Fruit fly (Drosophila melanogaster): ENCODE measurements around the gene Inx6.
"Not testable (repeated sequence)": the region's sequence is repeated elsewhere in the genome, so short reads cannot be mapped to it uniquely, and the experiment has no call there.

Inx6 gene

DNA sequence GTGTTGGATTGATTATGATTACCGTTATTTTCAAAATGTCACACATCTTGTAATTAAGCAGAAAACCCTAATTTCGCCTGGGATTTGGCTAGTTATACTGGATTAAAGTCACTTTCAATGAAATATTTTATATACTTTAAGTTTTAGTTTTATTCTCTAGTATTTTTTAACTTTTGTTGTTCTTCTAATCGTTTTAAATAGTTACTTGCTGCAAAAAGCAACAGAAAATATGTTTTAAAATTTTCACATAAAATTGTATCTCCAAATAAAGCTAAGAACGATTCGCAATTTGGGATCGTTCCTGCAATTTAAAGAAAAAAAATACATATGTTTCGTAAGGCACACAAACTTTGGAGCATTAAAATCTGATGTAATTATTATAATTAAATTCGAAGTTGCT is at the start of gene Inx6:
Gene Inx6 (minus strand): TSS at position 101 of the 400 bp plus-strand sequence.
- TF ChIP-seq gl (tag; optimal IDR thresholded peaks at IDR 0.05) (no peak), fd96Ca (GFP tag; IDR thresholded peaks at IDR 0.05) (no peak), CG8301 (tag; optimal IDR thresholded peaks at IDR 0.05) (no peak), CG32121 (GFP tag; IDR thresholded peaks at IDR 0.05) (no peak), Pif1A (GFP tag; optimal IDR thresholded peaks at IDR 0.05) (no peak), Snoo (tag; optimal IDR thresholded peaks at IDR 0.05) (no peak), CG9948 (tag; optimal IDR thresholded peaks at IDR 0.05) (no peak), CG4496 (GFP tag; IDR thresholded peaks at IDR 0.05) (no peak), CG12605 (GFP tag; IDR thresholded peaks at IDR 0.05) (no peak), CG14655 (GFP tag; optimal IDR thresholded peaks at IDR 0.05) (no peak), CG13204 (GFP tag; optimal IDR thresholded peaks at IDR 0.05) (no peak)

DNA sequence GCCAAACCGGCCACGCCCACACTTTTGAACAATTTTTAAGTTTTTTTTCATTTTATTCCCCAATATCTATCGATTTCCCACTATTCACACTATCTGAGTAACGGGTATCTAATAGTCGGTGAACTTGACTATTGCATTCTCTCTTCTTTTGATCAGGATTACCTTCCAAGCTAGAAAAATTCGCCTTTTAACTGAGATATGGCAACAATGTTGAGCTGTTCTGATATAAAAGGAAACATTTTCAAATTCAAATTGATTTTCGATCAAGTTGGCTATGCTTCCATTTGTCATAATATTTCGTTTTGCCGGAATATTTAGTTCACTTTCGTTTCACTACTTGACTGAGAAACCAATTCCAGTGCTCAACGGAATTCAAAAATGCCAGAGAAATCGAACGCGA is 10.6 kb downstream of the Inx6 start, which contains the start of gene CG42577:
Gene CG42577 (plus strand): TSS at position 301 of the 400 bp plus-strand sequence.
- TF ChIP-seq CG32121 (GFP tag; IDR thresholded peaks at IDR 0.05); CG15710 (tag; optimal IDR thresholded peaks at IDR 0.05); Snoo (tag; optimal IDR thresholded peaks at IDR 0.05): not testable (repeated sequence)

DNA sequence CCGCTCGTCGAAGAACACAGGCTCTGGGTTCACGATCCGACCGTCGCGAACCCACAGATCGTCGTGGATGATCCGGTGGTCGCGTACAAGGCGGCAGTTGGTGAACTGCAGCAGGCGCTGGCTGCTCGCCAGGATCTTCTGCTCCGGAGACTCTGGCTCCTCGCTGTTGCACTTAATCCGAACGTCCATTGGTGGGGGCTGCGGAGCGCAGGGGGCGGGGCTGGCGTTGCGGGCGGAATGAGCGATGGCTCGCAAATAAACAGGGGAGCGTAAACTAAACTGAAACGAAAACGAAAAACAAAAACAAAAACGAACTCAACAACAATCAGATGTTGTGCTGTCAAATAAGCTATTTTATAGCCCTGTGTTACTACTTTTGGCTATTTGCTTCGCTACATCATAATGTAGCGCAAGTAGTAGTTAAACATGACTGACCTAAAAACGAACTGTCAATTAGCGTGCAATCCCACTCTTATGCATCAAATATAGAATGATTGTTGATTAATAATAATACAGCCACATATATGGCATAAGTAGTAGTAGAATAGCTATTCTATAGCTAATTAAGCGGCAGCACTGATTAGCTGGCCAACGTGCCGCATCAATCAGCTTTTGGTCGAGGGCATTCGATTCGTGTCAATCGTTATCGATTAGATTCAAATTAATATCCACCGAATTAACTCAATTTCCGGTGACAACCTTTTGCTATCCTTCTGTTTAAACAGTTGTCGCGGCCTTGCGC is 12.5 kb downstream of the Inx6 start, which contains the start of gene CG17065:
Gene CG17065 (minus strand): TSS at position 351 of the 742 bp plus-strand sequence.
- no peak for TF ChIP-seq CG9948 (tag; optimal IDR thresholded peaks at IDR 0.05)
- TF ChIP-seq CG15710 (tag; optimal IDR thresholded peaks at IDR 0.05) = peak; percentile 20
- peak; percentile 2 for TF ChIP-seq CG34367 (tag; optimal IDR thresholded peaks at IDR 0.05)
- no peak for TF ChIP-seq CG32121 (GFP tag; IDR thresholded peaks at IDR 0.05)
- TF ChIP-seq CG4496 (GFP tag; IDR thresholded peaks at IDR 0.05) = 0 out of 3 replicates have a peak, but pooled peaks have one; percentile 39
- peak; percentile 15 for TF ChIP-seq CG8159 (tag; optimal IDR thresholded peaks at IDR 0.05)
- TF ChIP-seq CG10348 (GFP tag; IDR thresholded peaks at IDR 0.05) = no peak
- TF ChIP-seq CG13204 (GFP tag; optimal IDR thresholded peaks at IDR 0.05) = no peak

DNA sequence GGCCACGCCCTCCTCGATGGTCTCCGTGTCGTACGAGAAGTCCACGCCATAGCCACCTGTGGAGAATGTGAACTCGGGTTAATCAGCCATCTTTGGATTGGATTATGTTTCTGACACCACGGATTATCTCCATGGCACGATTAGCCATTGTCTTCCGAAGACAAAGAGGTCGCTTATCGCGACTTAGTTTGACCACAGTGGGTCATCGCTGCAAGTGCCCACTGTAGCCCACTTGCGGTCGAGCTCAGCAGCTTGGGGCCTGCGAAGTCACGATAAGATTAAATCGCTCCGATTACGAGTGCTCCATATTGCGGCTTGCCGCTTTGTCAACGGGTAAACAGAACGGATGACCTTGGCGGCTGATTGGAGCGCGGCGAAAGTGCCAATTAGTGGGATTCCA is 13.6 kb downstream of the Inx6 start:
- TF ChIP-seq EcR (GFP tag; optimal IDR thresholded peaks at IDR 0.05) = peak; percentile 48
- TF ChIP-seq Snoo (tag; optimal IDR thresholded peaks at IDR 0.05) = no peak
- no peak for TF ChIP-seq CG13204 (GFP tag; optimal IDR thresholded peaks at IDR 0.05)
- no peak for TF ChIP-seq CG34367 (tag; optimal IDR thresholded peaks at IDR 0.05)

DNA sequence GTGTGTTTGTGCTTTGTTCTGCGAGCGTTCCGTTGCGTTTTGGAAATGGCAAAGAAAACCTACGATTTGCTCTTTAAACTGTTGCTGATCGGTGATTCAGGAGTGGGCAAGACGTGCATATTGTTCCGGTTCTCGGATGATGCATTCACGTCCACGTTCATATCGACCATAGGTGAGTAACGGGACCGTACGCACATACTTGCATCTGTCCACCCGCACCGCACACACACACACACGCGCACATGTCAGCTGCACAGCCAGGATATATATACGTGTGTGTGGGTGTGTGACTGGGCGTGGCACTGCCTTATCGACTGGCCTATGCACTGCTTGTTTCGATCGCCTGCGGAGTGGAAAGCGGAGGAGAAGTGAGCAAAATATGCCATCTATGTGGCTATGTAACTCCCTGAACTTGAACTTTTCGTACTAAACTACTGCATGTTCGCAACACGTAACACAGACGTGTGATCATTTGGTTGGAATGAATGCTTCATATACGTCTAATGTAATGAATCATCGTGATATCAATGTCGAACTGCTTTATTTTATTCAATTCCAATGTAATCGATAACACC is 17.9 kb downstream of the Inx6 start:
- TF ChIP-seq Pif1A (GFP tag; optimal IDR thresholded peaks at IDR 0.05) = no peak
- no peak for TF ChIP-seq CG34367 (tag; optimal IDR thresholded peaks at IDR 0.05)
- no peak for TF ChIP-seq CG9948 (tag; optimal IDR thresholded peaks at IDR 0.05)
- no peak for TF ChIP-seq EcR (GFP tag; optimal IDR thresholded peaks at IDR 0.05)

DNA sequence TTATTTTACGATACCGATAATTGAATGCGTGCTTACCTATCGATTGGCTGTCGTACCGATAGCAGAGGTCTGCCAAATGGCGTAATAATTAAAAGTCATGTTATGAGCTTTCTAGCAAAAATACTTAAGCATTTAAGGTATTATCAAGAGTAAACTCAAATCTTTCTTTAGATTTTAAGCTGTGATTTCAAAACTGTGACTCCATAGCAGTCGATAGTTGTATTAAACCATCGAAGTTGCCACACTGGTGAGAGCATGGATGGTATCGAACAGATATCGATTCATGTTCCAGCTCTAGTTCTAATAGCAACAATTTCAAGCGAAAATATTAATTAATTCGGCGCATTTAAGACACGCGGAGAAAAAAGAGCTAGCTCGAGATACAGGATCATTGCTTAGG is 18.5 kb downstream of the Inx6 start, which contains the start of the genes CG17068 and Rab10:
Gene CG17068 (minus strand): TSS at position 25 of the 400 bp plus-strand sequence.
Gene Rab10 (plus strand): TSS at position 270 of the 400 bp plus-strand sequence.
- TF ChIP-seq Pif1A (GFP tag; optimal IDR thresholded peaks at IDR 0.05) (no peak), CG13204 (GFP tag; optimal IDR thresholded peaks at IDR 0.05) (no peak), fd96Ca (GFP tag; IDR thresholded peaks at IDR 0.05) (no peak), CG17806 (tag; optimal IDR thresholded peaks at IDR 0.05) (no peak), CG34367 (tag; optimal IDR thresholded peaks at IDR 0.05) (no peak), CG32121 (GFP tag; IDR thresholded peaks at IDR 0.05) (no peak), CG8301 (tag; optimal IDR thresholded peaks at IDR 0.05) (no peak), Ets98B (GFP tag; IDR thresholded peaks at IDR 0.05) (no peak), CG9948 (tag; optimal IDR thresholded peaks at IDR 0.05) (no peak), CG15710 (tag; optimal IDR thresholded peaks at IDR 0.05) (no peak), CG8159 (tag; optimal IDR thresholded peaks at IDR 0.05) (no peak)

DNA sequence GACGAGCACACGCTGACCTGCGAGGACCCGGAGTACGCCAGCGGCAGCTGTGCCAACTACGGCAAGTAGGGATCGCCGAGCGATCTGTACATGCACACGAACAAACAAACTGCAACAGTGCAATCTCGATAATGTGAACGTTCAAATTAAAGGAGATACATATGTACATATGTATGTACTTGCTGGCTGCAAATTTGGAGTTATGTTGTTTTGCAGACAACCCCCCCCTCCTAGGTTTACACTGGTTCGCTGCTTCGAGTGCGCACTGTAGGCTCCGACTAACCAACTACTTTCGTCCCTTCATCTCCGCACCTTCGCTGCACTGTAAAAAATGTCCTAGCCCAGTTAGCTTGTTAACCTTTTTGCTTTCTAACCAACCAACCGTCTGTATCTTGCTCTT is 21.9 kb downstream of the Inx6 start:
- TF ChIP-seq CG9948 (tag; optimal IDR thresholded peaks at IDR 0.05) (peak; percentile 42), D1 (tag; optimal IDR thresholded peaks at IDR 0.05) (no peak), Ets98B (GFP tag; IDR thresholded peaks at IDR 0.05) (peak; percentile 38; the same call in 1 of the 2 replicates), CG14655 (GFP tag; optimal IDR thresholded peaks at IDR 0.05) (no peak), CG34367 (tag; optimal IDR thresholded peaks at IDR 0.05) (peak; percentile 3), CG8301 (tag; optimal IDR thresholded peaks at IDR 0.05) (peak; percentile 2), CG17806 (tag; optimal IDR thresholded peaks at IDR 0.05) (peak; percentile 27), rn (GFP tag; IDR thresholded peaks at IDR 0.05) (0 out of 2 replicates have a peak, but pooled peaks have one; percentile 16), CG8159 (tag; optimal IDR thresholded peaks at IDR 0.05) (peak; percentile 3), CG4496 (GFP tag; IDR thresholded peaks at IDR 0.05) (peak; percentile 61; the same call in 2 of the 3 replicates), CG15710 (tag; optimal IDR thresholded peaks at IDR 0.05) (peak; percentile 39), CG32121 (GFP tag; IDR thresholded peaks at IDR 0.05) (no peak), EcR (GFP tag; optimal IDR thresholded peaks at IDR 0.05) (no peak), CG12605 (GFP tag; IDR thresholded peaks at IDR 0.05) (peak; percentile 24; the same call in 1 of the 2 replicates), fd96Ca (GFP tag; IDR thresholded peaks at IDR 0.05) (peak; percentile 71; the same call in 2 of the 3 replicates), Pif1A (GFP tag; optimal IDR thresholded peaks at IDR 0.05) (no peak), Snoo (tag; optimal IDR thresholded peaks at IDR 0.05) (no peak)

Measured in whole organism, pupa.